Worm (Caenorhabditis elegans): Measurements from ENCODE around the gene K02F3.12.
A peak's percentile ranks its signal among the peaks of the same experiment; 100 is the strongest.

K02F3.12 gene

ce11 chrIII:834443-834815 lies 21.9 kb upstream of the K02F3.12 start:
- TF ChIP-seq ztf-4 (tag; optimal IDR thresholded peaks at IDR 0.05) = no peak
- no peak for TF ChIP-seq ceh-90 (tag; optimal IDR thresholded peaks at IDR 0.05)
- peak; percentile 7 for TF ChIP-seq zip-4 (GFP tag; optimal IDR thresholded peaks at IDR 0.05)
- no peak for TF ChIP-seq tlp-1 (tag; optimal IDR thresholded peaks at IDR 0.05)
- TF ChIP-seq nhr-12 (tag; optimal IDR thresholded peaks at IDR 0.05) = no peak
- TF ChIP-seq nhr-28 (tag; optimal IDR thresholded peaks at IDR 0.05) = no peak
- TF ChIP-seq aha-1 (tag; optimal IDR thresholded peaks at IDR 0.05) = no peak
- TF ChIP-seq ets-5 (GFP tag; IDR thresholded peaks at IDR 0.05) = no peak
- no peak for TF ChIP-seq sptf-1 (tag; optimal IDR thresholded peaks at IDR 0.05)
- no peak for TF ChIP-seq irx-1 (tag; optimal IDR thresholded peaks at IDR 0.05)
- no peak for TF ChIP-seq egl-27 (tag; optimal IDR thresholded peaks at IDR 0.05)
- TF ChIP-seq efl-1 (optimal IDR thresholded peaks at IDR 0.05) = no peak
- no peak for TF ChIP-seq efl-1 (GFP tag; optimal IDR thresholded peaks at IDR 0.05 in 1 of 2)
- TF ChIP-seq nhr-77 (tag; optimal IDR thresholded peaks at IDR 0.05) = no peak
- peak; percentile 24 for TF ChIP-seq C34B4.2 (tag; optimal IDR thresholded peaks at IDR 0.05)
- peak; percentile 64 for TF ChIP-seq nhr-85 (tag)
- peak in 1 of 2 experiments; percentile 7 for TF ChIP-seq mdl-1 (tag; optimal IDR thresholded peaks at IDR 0.05)
- no peak for TF ChIP-seq snpc-4 (tag; optimal IDR thresholded peaks at IDR 0.05)
- no peak for TF ChIP-seq nhr-76 (tag; optimal IDR thresholded peaks at IDR 0.05)
- TF ChIP-seq pax-3 (tag; optimal IDR thresholded peaks at IDR 0.05) = no peak
- no peak for TF ChIP-seq nhr-11 (tag; optimal IDR thresholded peaks at IDR 0.05)

- TF ChIP-seq lin-35 (GFP tag; optimal IDR thresholded peaks at IDR 0.05) = no peak
- TF ChIP-seq dsc-1 (tag; optimal IDR thresholded peaks at IDR 0.05) = peak; percentile 10
- peak; percentile 22 for TF ChIP-seq ama-1 (optimal IDR thresholded peaks at IDR 0.05)
These were observed 21.2 kb upstream of the K02F3.12 start for ce11 chrIII:835208-835607.

DNA sequence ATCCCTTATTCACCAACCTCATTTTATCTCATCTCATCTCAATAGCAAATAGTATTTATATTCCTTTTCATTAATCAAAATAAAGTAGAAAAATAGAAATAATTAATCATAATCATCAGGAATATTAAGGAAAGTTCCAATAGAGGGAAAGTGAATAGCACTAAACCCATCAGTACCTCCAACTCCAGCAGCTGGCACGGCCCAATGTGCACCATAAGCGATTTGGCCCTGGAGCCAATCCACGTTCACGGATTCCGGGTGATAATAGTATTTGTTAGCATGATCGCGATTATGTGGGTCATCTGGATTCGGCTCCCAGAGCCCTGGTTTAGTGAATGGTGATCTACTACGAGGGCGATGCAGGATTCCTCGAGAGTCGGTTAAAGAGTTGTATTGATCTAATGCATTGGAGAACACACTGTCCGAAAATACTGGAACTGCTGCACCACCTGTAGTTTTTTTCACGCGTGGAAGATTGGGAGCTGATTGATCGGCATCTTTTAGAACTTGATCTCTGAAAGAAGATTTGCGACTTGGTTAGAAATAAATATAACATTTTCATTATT lies 20.6 kb upstream of the K02F3.12 start:
- TF ChIP-seq rnt-1 (tag; optimal IDR thresholded peaks at IDR 0.05) (peak; percentile 38), sup-37 (GFP tag; optimal IDR thresholded peaks at IDR 0.05) (peak; percentile 74), nhr-11 (tag; optimal IDR thresholded peaks at IDR 0.05) (peak; percentile 22), ets-5 (GFP tag; IDR thresholded peaks at IDR 0.05) (peak; percentile 94; the same call in 1 of the 2 replicates), ztf-11 (tag; optimal IDR thresholded peaks at IDR 0.05) (peak in 1 of 2 experiments; percentile 63), mef-2 (tag; optimal IDR thresholded peaks at IDR 0.05) (no peak), unc-30 (tag; optimal IDR thresholded peaks at IDR 0.05) (no peak), lin-13 (GFP tag; optimal IDR thresholded peaks at IDR 0.05) (no peak), aha-1 (tag; optimal IDR thresholded peaks at IDR 0.05) (no peak), lin-15B (tag; optimal IDR thresholded peaks at IDR 0.05) (no peak), mab-9 (GFP tag; IDR thresholded peaks at IDR 0.05) (no peak), nhr-85 (tag) (peak; percentile 75), C34B4.2 (tag; optimal IDR thresholded peaks at IDR 0.05) (peak; percentile 55), egl-27 (tag; optimal IDR thresholded peaks at IDR 0.05) (no peak), C16A3.4 (tag; optimal IDR thresholded peaks at IDR 0.05) (peak; percentile 23), ceh-90 (tag; optimal IDR thresholded peaks at IDR 0.05) (no peak), elt-2 (tag; optimal IDR thresholded peaks at IDR 0.05) (peak; percentile 29), ceh-82 (tag; optimal IDR thresholded peaks at IDR 0.05) (no peak), efl-1 (optimal IDR thresholded peaks at IDR 0.05) (peak; percentile 34 to 45), efl-1 (GFP tag; optimal IDR thresholded peaks at IDR 0.05 in 1 of 2) (no peak), xbp-1 (tag; optimal IDR thresholded peaks at IDR 0.05) (peak; percentile 18), aly-2 (tag; optimal IDR thresholded peaks at IDR 0.05) (peak; percentile 34), unc-86 (tag; optimal IDR thresholded peaks at IDR 0.05) (peak; percentile 47), nhr-20 (tag; optimal IDR thresholded peaks at IDR 0.05) (peak; percentile 31), grh-1 (GFP tag; IDR thresholded peaks at IDR 0.05) (peak; percentile 66), ceh-88 (GFP tag; IDR thresholded peaks at IDR 0.05) (peak; percentile 73), fos-1 (tag; optimal IDR thresholded peaks at IDR 0.05) (peak; percentile 4), skn-1 (tag; optimal IDR thresholded peaks at IDR 0.05) (peak; percentile 30), lin-14 (GFP tag; optimal IDR thresholded peaks at IDR 0.05) (peak; percentile 11), unc-98 (GFP tag; IDR thresholded peaks at IDR 0.05) (no peak), pag-3 (tag; optimal IDR thresholded peaks at IDR 0.05; ENCODE audit: borderline replicate concordance, insufficient read depth) (no peak), lsy-2 (tag; optimal IDR thresholded peaks at IDR 0.05) (peak; percentile 40 to 64), tlp-1 (tag; optimal IDR thresholded peaks at IDR 0.05) (no peak), lin-39 (tag; optimal IDR thresholded peaks at IDR 0.05) (no peak), dsc-1 (tag; optimal IDR thresholded peaks at IDR 0.05) (peak; percentile 32), lir-3 (tag; optimal IDR thresholded peaks at IDR 0.05; ENCODE audit: poor library complexity) (no peak)
